Fruit fly (Drosophila melanogaster): ENCODE results near the gene Epg5.

- TF ChIP-seq cnc (optimal IDR thresholded peaks at IDR 0.05) (no peak), Hr96 (GFP tag; optimal IDR thresholded peaks at IDR 0.05) (no peak), CG12768 (GFP tag; optimal IDR thresholded peaks at IDR 0.05) (no peak), Clk (GFP tag; optimal IDR thresholded peaks at IDR 0.05) (no peak), bab1 (GFP tag; optimal IDR thresholded peaks at IDR 0.05) (no peak), kay (GFP tag; ENCODE audit: borderline replicate concordance) (no peak), Mnt (GFP tag; optimal IDR thresholded peaks at IDR 0.05) (no peak), ovo (GFP tag; optimal IDR thresholded peaks at IDR 0.05) (no peak), pad (GFP tag; optimal IDR thresholded peaks at IDR 0.05) (no peak), cic (GFP tag; optimal IDR thresholded peaks at IDR 0.05) (no peak), toe (GFP tag; optimal IDR thresholded peaks at IDR 0.05) (no peak)
Observed at dm6 chr3R:18790619-18791018, 31.9 kb upstream of the Epg5 start.
